Worm (Caenorhabditis elegans) whole organism, L4 larva: ENCODE results near the gene C16D9.5.
A peak's percentile ranks its signal among the peaks of the same experiment; 100 is the strongest.

ENCODE experiments used
- F10B5.3 ChIP-seq: sonication (generic microtip); optimal IDR thresholded peaks from 2 replicates; lab custom pipeline; 2016; ENCODE audit warnings: mild to moderate bottlenecking, missing genetic modification characterization, missing compliant biosample characterization
- F26F4.8 ChIP-seq: fragments of 200-800 bp; sonication (Bioruptor generic); conservative IDR thresholded peaks from 2 replicates; pipeline ENCODE4 v1.3.6; 2022; ENCODE audit warnings: missing genetic modification characterization, missing compliant biosample characterization
- F49E8.2 ChIP-seq: sonication (generic microtip); optimal IDR thresholded peaks from 2 replicates; lab custom pipeline; 2016; ENCODE audit warnings: missing compliant biosample characterization, mild to moderate bottlenecking, missing genetic modification characterization, borderline replicate concordance
- R02D3.7 ChIP-seq: fragments of 150-350 bp; sonication (generic microtip); optimal IDR thresholded peaks from 3 replicates; lab custom pipeline; 2014; ENCODE audit warnings: missing biosample characterization, missing genetic modification characterization
- Y105C5A.15 ChIP-seq: fragments of 200-800 bp; sonication (Bioruptor generic); IDR thresholded peaks from 2 replicates; pipeline ENCODE4 v1.3.6; 2022; ENCODE audit warnings: missing genetic modification characterization, missing compliant biosample characterization
- ZK337.2 ChIP-seq: fragments of 200-800 bp; sonication (Bioruptor generic); IDR thresholded peaks from 2 replicates; pipeline ENCODE4 v1.3.6; 2022; ENCODE audit warnings: missing genetic modification reagents, missing genetic modification characterization, missing compliant biosample characterization
- arid-1 ChIP-seq: fragments of 200-800 bp; sonication (Bioruptor generic); conservative IDR thresholded peaks from 2 replicates; pipeline ENCODE4 v1.3.6; 2022; ENCODE audit warnings: missing genetic modification reagents, missing genetic modification characterization, missing compliant biosample characterization
- daf-12 ChIP-seq: fragments of 150-350 bp; optimal IDR thresholded peaks from 2 replicates; lab custom pipeline; 2014; ENCODE audit warnings: missing biosample characterization, missing genetic modification reagents, missing genetic modification characterization
- dmd-8 ChIP-seq: fragments of 200-800 bp; sonication (Bioruptor generic); IDR thresholded peaks from 2 replicates; pipeline ENCODE4 v1.3.6; 2022; ENCODE audit warnings: missing genetic modification characterization, missing compliant biosample characterization
- dpl-1 ChIP-seq: fragments of 150-350 bp; optimal IDR thresholded peaks from 2 replicates; lab custom pipeline; 2014; ENCODE audit warnings: missing biosample characterization, missing genetic modification reagents, missing genetic modification characterization
- dve-1 ChIP-seq: sonication (generic microtip); optimal IDR thresholded peaks from 2 replicates; lab custom pipeline; 2017; ENCODE audit warnings: antibody characterized with exemption, mild to moderate bottlenecking, missing genetic modification characterization, missing compliant biosample characterization; ENCODE audit not compliant: insufficient read depth
- egl-27 ChIP-seq: sonication (generic microtip); optimal IDR thresholded peaks from 3 replicates; lab custom pipeline; 2017; ENCODE audit warnings: missing biosample characterization, missing genetic modification reagents, missing genetic modification characterization
- fos-1 ChIP-seq: fragments of 150-350 bp; optimal IDR thresholded peaks from 2 replicates; lab custom pipeline; 2014; ENCODE audit warnings: missing biosample characterization, missing genetic modification characterization
- hlh-11 ChIP-seq: fragments of 200-800 bp; sonication (Bioruptor generic); optimal IDR thresholded peaks from 2 replicates; lab custom pipeline; 2018; ENCODE audit warnings: mild to moderate bottlenecking, missing genetic modification characterization, missing compliant biosample characterization
- hmg-1.1 ChIP-seq: fragments of 200-800 bp; sonication (Bioruptor generic); IDR thresholded peaks from 2 replicates; pipeline ENCODE4 v1.3.6; 2022; ENCODE audit warnings: missing genetic modification reagents, missing genetic modification characterization, missing compliant biosample characterization
- lim-7 ChIP-seq: fragments of 200-800 bp; sonication (Bioruptor generic); IDR thresholded peaks from 2 replicates; pipeline ENCODE4 v1.3.6; 2022; ENCODE audit warnings: missing genetic modification characterization, missing compliant biosample characterization
- lin-1 ChIP-seq: fragments of 200-800 bp; sonication (Bioruptor generic); IDR thresholded peaks from 2 replicates; pipeline ENCODE4 v1.3.6; 2022; ENCODE audit warnings: missing genetic modification reagents, missing genetic modification characterization, missing compliant biosample characterization
- lin-15B ChIP-seq: fragments of 150-350 bp; sonication (generic microtip); optimal IDR thresholded peaks from 3 replicates; lab custom pipeline; 2014; ENCODE audit warnings: missing biosample characterization, missing genetic modification characterization
- lin-29 ChIP-seq: fragments of 200-800 bp; sonication (Bioruptor generic); IDR thresholded peaks from 2 replicates; pipeline ENCODE4 v1.3.6; 2022; ENCODE audit warnings: missing genetic modification reagents, missing genetic modification characterization, missing compliant biosample characterization
- lin-38 ChIP-seq: fragments of 200-800 bp; sonication (Bioruptor generic); IDR thresholded peaks from 2 replicates; pipeline ENCODE4 v1.3.6; 2022; ENCODE audit warnings: missing genetic modification reagents, missing genetic modification characterization, missing compliant biosample characterization
- lsy-2 ChIP-seq, 2 experiments: fragments of 150-350 bp in 1 of 2; sonication (generic microtip) in 1 of 2; optimal IDR thresholded peaks; 2 replicates each; lab custom pipeline; 2014 to 2017; ENCODE audit warnings: missing biosample characterization in 2 of 2, missing genetic modification characterization in 2 of 2
- madf-5 ChIP-seq, 2 experiments: fragments of 200-800 bp; sonication (Bioruptor generic); IDR thresholded peaks; 2 replicates each; pipeline ENCODE4 v1.3.6; 2022; ENCODE audit warnings: missing compliant biosample characterization in 2 of 2, missing genetic modification characterization in 2 of 2
- madf-9 ChIP-seq: fragments of 200-800 bp; sonication (Bioruptor generic); conservative IDR thresholded peaks from 2 replicates; pipeline ENCODE4 v1.3.6; 2022; ENCODE audit warnings: missing genetic modification reagents, missing genetic modification characterization, missing compliant biosample characterization
- mep-1 ChIP-seq: fragments of 150-350 bp; sonication (generic microtip); optimal IDR thresholded peaks from 3 replicates; lab custom pipeline; 2014; ENCODE audit warnings: missing biosample characterization, missing genetic modification characterization
- mes-2 ChIP-seq: sonication (generic microtip); optimal IDR thresholded peaks from 2 replicates; lab custom pipeline; 2016; ENCODE audit warnings: missing genotype, mild to moderate bottlenecking, missing genetic modification characterization, missing compliant biosample characterization; ENCODE audit not compliant: poor library complexity, severe bottlenecking
- mxl-2 ChIP-seq: fragments of 200-800 bp; sonication (Bioruptor generic); conservative IDR thresholded peaks from 2 replicates; pipeline ENCODE4 v1.3.6; 2022; ENCODE audit warnings: missing genetic modification reagents, missing genetic modification characterization, missing compliant biosample characterization
- nhr-111 ChIP-seq: fragments of 200-800 bp; sonication (Bioruptor generic); optimal IDR thresholded peaks from 2 replicates; lab custom pipeline; 2018; ENCODE audit warnings: mild to moderate bottlenecking, missing genetic modification characterization, missing compliant biosample characterization
- nhr-25 ChIP-seq: sonication (generic microtip); optimal IDR thresholded peaks from 2 replicates; lab custom pipeline; 2017; ENCODE audit warnings: missing genetic modification characterization, mild to moderate bottlenecking, missing compliant biosample characterization, antibody characterized with exemption, moderate library complexity, borderline replicate concordance; ENCODE audit not compliant: insufficient read depth
- nhr-48 ChIP-seq: sonication (generic microtip); optimal IDR thresholded peaks from 2 replicates; lab custom pipeline; 2016; ENCODE audit warnings: mild to moderate bottlenecking, missing genetic modification characterization, missing compliant biosample characterization
- nhr-76 ChIP-seq: fragments of 150-350 bp; optimal IDR thresholded peaks from 2 replicates; lab custom pipeline; 2014; ENCODE audit warnings: missing biosample characterization, missing genetic modification characterization
- pha-4 ChIP-seq, 2 experiments: fragments of 150-350 bp in 1 of 2; fragments of 200-800 bp in 1 of 2; sonication (Bioruptor generic) in 1 of 2; IDR thresholded peaks in 1 of 2; optimal IDR thresholded peaks in 1 of 2; 2 replicates each; pipeline versions ENCODE4 v1.3.6 to Lab custom; 2014 to 2022; ENCODE audit warnings: missing genetic modification characterization in 2 of 2, missing genetic modification reagents in 2 of 2, missing biosample characterization in 1 of 2, missing compliant biosample characterization in 1 of 2
- php-3 ChIP-seq: fragments of 200-800 bp; sonication (Bioruptor generic); IDR thresholded peaks from 2 replicates; pipeline ENCODE4 v1.3.6; 2022; ENCODE audit warnings: missing genetic modification reagents, missing genetic modification characterization, missing compliant biosample characterization
- pqm-1 ChIP-seq: sonication (generic microtip); optimal IDR thresholded peaks from 2 replicates; lab custom pipeline; 2017; ENCODE audit warnings: missing biosample characterization, missing genetic modification characterization
- saeg-2 ChIP-seq: fragments of 200-800 bp; sonication (Bioruptor generic); IDR thresholded peaks from 2 replicates; pipeline ENCODE4 v1.3.6; 2022; ENCODE audit warnings: missing genetic modification reagents, missing genetic modification characterization, missing compliant biosample characterization
- sdz-12 ChIP-seq: fragments of 200-800 bp; sonication (Bioruptor generic); optimal IDR thresholded peaks from 2 replicates; lab custom pipeline; 2018; ENCODE audit warnings: mild to moderate bottlenecking, missing genetic modification characterization, missing compliant biosample characterization
- spr-1 ChIP-seq: sonication (generic microtip); optimal IDR thresholded peaks from 2 replicates; lab custom pipeline; 2016; ENCODE audit warnings: mild to moderate bottlenecking, missing genetic modification characterization, missing compliant biosample characterization
- tag-97 ChIP-seq: fragments of 200-800 bp; sonication (Bioruptor generic); IDR thresholded peaks from 2 replicates; pipeline ENCODE4 v1.3.6; 2022; ENCODE audit warnings: missing genetic modification characterization, missing compliant biosample characterization
- tra-1 ChIP-seq: fragments of 200-800 bp; sonication (Bioruptor generic); IDR thresholded peaks from 2 replicates; pipeline ENCODE4 v1.3.6; 2022; ENCODE audit warnings: missing genetic modification reagents, missing genetic modification characterization, missing compliant biosample characterization
- unc-39 ChIP-seq: sonication (generic microtip); optimal IDR thresholded peaks from 2 replicates; lab custom pipeline; 2017; ENCODE audit warnings: missing biosample characterization, missing genetic modification characterization
- unc-62 ChIP-seq, 3 experiments: fragments of 150-350 bp in 1 of 3; sonication (generic microtip); optimal IDR thresholded peaks in 2 of 3; peaks in 1 of 3; 1 replicate in 1 of 3; 2 replicates in 2 of 3; lab custom pipeline; 2014 to 2017; ENCODE audit warnings: missing biosample characterization in 3 of 3, missing genetic modification characterization in 3 of 3, missing genetic modification reagents in 3 of 3, missing genotype in 1 of 3
- vab-7 ChIP-seq: fragments of 200-800 bp; sonication (Bioruptor generic); IDR thresholded peaks from 2 replicates; pipeline ENCODE4 v1.3.6; 2022; ENCODE audit warnings: missing genetic modification reagents, missing genetic modification characterization, missing compliant biosample characterization
- zag-1 ChIP-seq: fragments of 150-350 bp; optimal IDR thresholded peaks from 2 replicates; lab custom pipeline; 2014; ENCODE audit warnings: missing biosample characterization, missing genetic modification characterization
- zfp-3 ChIP-seq: fragments of 200-800 bp; sonication (Bioruptor generic); conservative IDR thresholded peaks from 2 replicates; pipeline ENCODE4 v1.3.6; 2022; ENCODE audit warnings: missing genetic modification reagents, missing genetic modification characterization, missing compliant biosample characterization
- zip-11 ChIP-seq: fragments of 200-800 bp; sonication (Bioruptor generic); IDR thresholded peaks from 2 replicates; pipeline ENCODE4 v1.3.6; 2022; ENCODE audit warnings: missing genetic modification characterization, missing compliant biosample characterization
- zip-2 ChIP-seq: fragments of 150-350 bp; optimal IDR thresholded peaks from 2 replicates; lab custom pipeline; 2014; ENCODE audit warnings: missing biosample characterization, missing genetic modification characterization
- ztf-11 ChIP-seq: fragments of 150-350 bp; optimal IDR thresholded peaks from 2 replicates; lab custom pipeline; 2014; ENCODE audit warnings: missing biosample characterization, missing genetic modification characterization
- ztf-7 ChIP-seq: fragments of 150-350 bp; optimal IDR thresholded peaks from 2 replicates; lab custom pipeline; 2014; ENCODE audit warnings: missing biosample characterization, missing genetic modification characterization

C16D9.5 gene

DNA sequence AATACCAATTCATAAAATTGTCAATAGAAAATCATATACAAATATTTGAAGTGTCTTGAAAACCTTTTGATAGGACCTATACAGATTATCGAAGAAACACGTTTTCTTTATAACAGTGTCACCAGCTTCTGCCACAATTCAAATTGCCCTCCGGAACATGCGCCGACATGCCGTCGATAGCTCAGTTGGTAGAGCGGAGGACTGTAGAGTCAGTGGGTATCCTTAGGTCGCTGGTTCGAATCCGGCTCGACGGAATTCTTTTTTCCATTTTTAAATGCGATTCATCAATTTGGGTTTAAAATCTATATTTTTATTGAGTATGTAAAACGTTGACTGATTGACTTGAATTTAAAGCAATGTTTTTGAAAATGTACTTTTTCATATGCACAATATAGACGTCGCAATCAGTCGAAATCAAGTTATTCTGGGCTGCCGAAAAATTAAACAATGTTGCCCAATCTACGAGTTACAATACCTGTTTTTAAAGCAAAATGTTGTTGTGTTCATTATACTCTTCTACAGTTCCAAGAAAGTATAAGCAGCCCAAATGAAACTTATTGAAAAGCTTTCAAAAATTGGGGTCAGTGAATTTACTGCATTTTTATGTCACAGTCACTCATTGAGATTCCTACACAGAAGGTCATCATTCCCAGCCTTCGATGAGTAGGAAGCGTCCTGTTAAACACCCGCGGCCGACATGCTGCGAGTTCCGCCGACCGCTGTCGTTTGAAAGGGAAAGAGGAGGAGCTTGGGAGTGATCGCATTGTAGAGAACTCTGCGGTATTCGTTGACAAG is 2.2 kb upstream of the C16D9.5 start (continued):
- TF ChIP-seq saeg-2 (no peak), egl-27 (tag; lab: Kevin White, UChicago) (no peak), Y105C5A.15 (GFP tag; lab: Robert Waterston, UW) (no peak), R02D3.7 (peak; percentile 16), dmd-8 (GFP tag; lab: Robert Waterston, UW) (peak; percentile 56; the same call in 1 of the 2 replicates), php-3 (GFP tag; lab: Robert Waterston, UW) (peak; percentile 61), zip-2 (tag; lab: Kevin White, UChicago) (peak; percentile 25), F26F4.8 (0 out of 2 replicates have a peak, but pooled peaks have one; percentile 33), lsy-2 (tag; optimal IDR thresholded peaks at IDR 0.05; lab: Kevin White, UChicago) (peak in 1 of 2 experiments; percentile 65), madf-9 (GFP tag; lab: Robert Waterston, UW) (no peak), spr-1 (no peak), dve-1 (tag; lab: Kevin White, UChicago) (peak; percentile 80), daf-12 (tag; lab: Kevin White, UChicago) (no peak), nhr-111 (GFP tag; lab: Kevin White, UChicago) (peak; percentile 54), pha-4 (GFP tag; IDR thresholded peaks at IDR 0.05; lab: Robert Waterston, UW) (peak; percentile 57; the same call in 1 of the 2 replicates), pha-4 (tag; optimal IDR thresholded peaks at IDR 0.05; lab: Kevin White, UChicago) (no peak), mes-2 (tag; lab: Kevin White, UChicago) (peak; percentile 87), lin-15B (tag; lab: Kevin White, UChicago) (no peak), vab-7 (GFP tag; lab: Robert Waterston, UW) (0 out of 2 replicates have a peak, but pooled peaks have one; percentile 22), zip-11 (GFP tag; lab: Robert Waterston, UW) (no peak), pqm-1 (tag; lab: Kevin White, UChicago) (peak; percentile 31), zfp-3 (GFP tag; lab: Robert Waterston, UW) (no peak), lin-1 (GFP tag; lab: Robert Waterston, UW) (peak; percentile 51; the same call in 1 of the 2 replicates), lin-38 (GFP tag; lab: Robert Waterston, UW) (peak; percentile 57), lin-29 (no peak), lim-7 (GFP tag; lab: Robert Waterston, UW) (0 out of 2 replicates have a peak, but pooled peaks have one; percentile 43), hlh-11 (tag; lab: Kevin White, UChicago) (peak; percentile 79), ztf-11 (no peak), F10B5.3 (tag; lab: Kevin White, UChicago) (peak; percentile 69), nhr-48 (tag; lab: Kevin White, UChicago) (peak; percentile 73), nhr-25 (tag; lab: Kevin White, UChicago) (no peak), mep-1 (tag; lab: Kevin White, UChicago) (peak; percentile 84), madf-5 (GFP tag; IDR thresholded peaks at IDR 0.05; lab: Robert Waterston, UW) (no peak), fos-1 (tag; lab: Kevin White, UChicago) (no peak), mxl-2 (no peak), zag-1 (tag; lab: Kevin White, UChicago) (no peak), hmg-1.1 (GFP tag; lab: Robert Waterston, UW) (0 out of 2 replicates have a peak, but pooled peaks have one; percentile 20), dpl-1 (GFP tag; lab: Kevin White, UChicago) (no peak), F49E8.2 (tag; lab: Kevin White, UChicago) (peak; percentile 92), ZK337.2 (GFP tag; lab: Robert Waterston, UW) (no peak), tra-1 (no peak), unc-62 (GFP tag; optimal IDR thresholded peaks at IDR 0.05 in 1 of 2; lab: Kevin White, UChicago) (no peak), unc-62 (tag; optimal IDR thresholded peaks at IDR 0.05; lab: Kevin White, UChicago) (no peak), nhr-76 (tag; lab: Kevin White, UChicago) (no peak), unc-39 (tag; lab: Kevin White, UChicago) (no peak), ztf-7 (tag; lab: Kevin White, UChicago) (no peak), sdz-12 (GFP tag; lab: Kevin White, UChicago) (no peak), tag-97 (GFP tag; lab: Robert Waterston, UW) (no peak), arid-1 (GFP tag; lab: Robert Waterston, UW) (peak; percentile 36; the same call in 1 of the 2 replicates)
